Fruit fly (Drosophila melanogaster) whole organism, embryonic: ENCODE measurements around the gene CG44040.

ENCODE experiments used
- Ada2b ChIP-seq: fragments of 200-800 bp; sonication (Bioruptor generic); IDR thresholded peaks from 2 replicates; pipeline ENCODE4 v1.3.6; 2022; ENCODE audit warnings: missing biosample characterization, missing genetic modification characterization
- Aef1 ChIP-seq: fragments of 200-800 bp; sonication (Bioruptor generic); IDR thresholded peaks from 3 replicates; pipeline ENCODE4 v1.3.6; 2022; ENCODE audit warnings: missing biosample characterization, missing genetic modification characterization
- Antp ChIP-seq: fragments of 200-800 bp; sonication (Bioruptor generic); optimal IDR thresholded peaks from 3 replicates; lab custom pipeline; 2016; ENCODE audit warnings: missing biosample characterization, missing genetic modification characterization
- B-H2 ChIP-seq: fragments of 200-800 bp; sonication (Bioruptor generic); optimal IDR thresholded peaks from 2 replicates; lab custom pipeline; 2018; ENCODE audit warnings: missing biosample characterization, mild to moderate bottlenecking, missing genetic modification characterization
- BtbVII ChIP-seq: fragments of 200-800 bp; sonication (Bioruptor generic); optimal IDR thresholded peaks from 3 replicates; lab custom pipeline; 2017; ENCODE audit warnings: missing biosample characterization, mild to moderate bottlenecking, missing genetic modification characterization
- Bteb2 ChIP-seq: fragments of 200-800 bp; sonication (Bioruptor generic); optimal IDR thresholded peaks from 2 replicates; lab custom pipeline; 2016; ENCODE audit warnings: missing biosample characterization, missing genetic modification characterization
- CG12071 ChIP-seq: fragments of 200-800 bp; sonication (Bioruptor generic); optimal IDR thresholded peaks from 3 replicates; lab custom pipeline; 2018; ENCODE audit warnings: missing biosample characterization, mild to moderate bottlenecking, missing genetic modification characterization
- CG1233 ChIP-seq: fragments of 200-800 bp; sonication (Bioruptor generic); optimal IDR thresholded peaks from 4 replicates; lab custom pipeline; 2018; ENCODE audit warnings: missing biosample characterization, mild to moderate bottlenecking, missing genetic modification characterization
- CG12659 ChIP-seq: fragments of 200-800 bp; sonication (Bioruptor generic); optimal IDR thresholded peaks from 3 replicates; lab custom pipeline; 2017; ENCODE audit warnings: mild to moderate bottlenecking, missing biosample characterization, missing genetic modification reagents, missing genetic modification characterization
- CG13287 ChIP-seq: fragments of 200-800 bp; sonication (Bioruptor generic); IDR thresholded peaks from 2 replicates; pipeline ENCODE4 v1.3.6; 2022; ENCODE audit warnings: missing biosample characterization, missing genetic modification characterization; ENCODE audit not compliant: partially characterized antibody
- CG15601 ChIP-seq: fragments of 200-800 bp; sonication (Bioruptor generic); optimal IDR thresholded peaks from 3 replicates; lab custom pipeline; 2019; ENCODE audit warnings: missing biosample characterization, mild to moderate bottlenecking, missing genetic modification characterization, moderate library complexity
- CG17802 ChIP-seq: fragments of 200-800 bp; sonication (Bioruptor generic); optimal IDR thresholded peaks from 2 replicates; lab custom pipeline; 2018; ENCODE audit warnings: missing biosample characterization, mild to moderate bottlenecking, missing genetic modification characterization, moderate library complexity
- CG2678 ChIP-seq: fragments of 200-800 bp; sonication (Bioruptor generic); optimal IDR thresholded peaks from 3 replicates; lab custom pipeline; 2019; ENCODE audit warnings: missing biosample characterization, mild to moderate bottlenecking, missing genetic modification characterization, moderate library complexity
- CG2889 ChIP-seq: fragments of 200-800 bp; sonication (Bioruptor generic); IDR thresholded peaks from 3 replicates; pipeline ENCODE4 v1.3.6; 2022; ENCODE audit warnings: missing biosample characterization, missing genetic modification characterization
- CG30020 ChIP-seq: fragments of 200-800 bp; optimal IDR thresholded peaks from 2 replicates; lab custom pipeline; 2019; ENCODE audit warnings: missing biosample characterization, mild to moderate bottlenecking, missing genetic modification characterization, moderate library complexity
- CG31365 ChIP-seq: fragments of 200-800 bp; sonication (Bioruptor generic); optimal IDR thresholded peaks from 2 replicates; lab custom pipeline; 2018; ENCODE audit warnings: missing biosample characterization, mild to moderate bottlenecking, missing genetic modification characterization
- CG34224 ChIP-seq: fragments of 200-800 bp; sonication (Bioruptor generic); IDR thresholded peaks from 3 replicates; pipeline ENCODE4 v1.3.6; 2022; ENCODE audit warnings: missing biosample characterization, missing genetic modification characterization; ENCODE audit not compliant: partially characterized antibody
- CG4854 ChIP-seq: fragments of 200-800 bp; sonication (Bioruptor generic); optimal IDR thresholded peaks from 2 replicates; lab custom pipeline; 2016; ENCODE audit warnings: missing biosample characterization, missing genetic modification characterization, inconsistent platforms
- CG7357 ChIP-seq: fragments of 200-800 bp; sonication (Bioruptor generic); IDR thresholded peaks from 3 replicates; pipeline ENCODE4 v1.3.6; 2022; ENCODE audit warnings: missing biosample characterization, missing genetic modification characterization
- CG9817 ChIP-seq: fragments of 200-800 bp; sonication (Bioruptor generic); optimal IDR thresholded peaks from 2 replicates; lab custom pipeline; 2018; ENCODE audit warnings: missing biosample characterization, mild to moderate bottlenecking, missing genetic modification characterization, moderate library complexity
- CTCF ChIP-seq: fragments of 200-800 bp; sonication (Bioruptor generic); optimal IDR thresholded peaks from 2 replicates; lab custom pipeline; 2017; ENCODE audit warnings: missing biosample characterization, mild to moderate bottlenecking, missing genetic modification characterization, moderate library complexity
- Dbx ChIP-seq: fragments of 200-800 bp; sonication (Bioruptor generic); IDR thresholded peaks from 3 replicates; pipeline ENCODE4 v1.3.6; 2022; ENCODE audit warnings: missing biosample characterization, missing genetic modification characterization
- Deaf1 ChIP-seq: fragments of 200-800 bp; optimal IDR thresholded peaks from 3 replicates; lab custom pipeline; 2019; ENCODE audit warnings: missing biosample characterization, mild to moderate bottlenecking, missing genetic modification characterization, moderate library complexity
- Doc3 ChIP-seq: fragments of 200-800 bp; sonication (Bioruptor generic); IDR thresholded peaks from 3 replicates; pipeline ENCODE4 v1.3.6; 2022; ENCODE audit warnings: missing biosample characterization, missing genetic modification characterization; ENCODE audit not compliant: partially characterized antibody
- Dp ChIP-seq: fragments of 200-800 bp; sonication (Bioruptor generic); optimal IDR thresholded peaks from 2 replicates; lab custom pipeline; 2018; ENCODE audit warnings: missing biosample characterization, mild to moderate bottlenecking, missing genetic modification characterization, moderate library complexity
- ERR ChIP-seq: fragments of 200-800 bp; sonication (Bioruptor generic); optimal IDR thresholded peaks from 2 replicates; lab custom pipeline; 2016; ENCODE audit warnings: missing biosample characterization, missing genetic modification characterization
- Fer3 ChIP-seq: fragments of 200-800 bp; sonication (Bioruptor generic); optimal IDR thresholded peaks from 2 replicates; lab custom pipeline; 2018; ENCODE audit warnings: missing biosample characterization, mild to moderate bottlenecking, missing genetic modification characterization, moderate library complexity
- HLH54F ChIP-seq: fragments of 200-800 bp; sonication (Bioruptor generic); optimal IDR thresholded peaks from 3 replicates; lab custom pipeline; 2016; ENCODE audit warnings: missing biosample characterization, missing genetic modification characterization
- HmgZ ChIP-seq: fragments of 200-800 bp; sonication (Bioruptor generic); optimal IDR thresholded peaks from 2 replicates; lab custom pipeline; 2018; ENCODE audit warnings: missing biosample characterization, mild to moderate bottlenecking, missing genetic modification characterization
- Hmx ChIP-seq: fragments of 200-800 bp; sonication (Bioruptor generic); optimal IDR thresholded peaks from 2 replicates; lab custom pipeline; 2016; ENCODE audit warnings: missing biosample characterization, missing genetic modification characterization
- Jarid2 ChIP-seq: fragments of 200-800 bp; sonication (Bioruptor generic); optimal IDR thresholded peaks from 3 replicates; lab custom pipeline; 2017; ENCODE audit warnings: mild to moderate bottlenecking, missing biosample characterization, missing genetic modification reagents, missing genetic modification characterization
- NFAT ChIP-seq: fragments of 200-800 bp; sonication (Bioruptor generic); IDR thresholded peaks from 2 replicates; pipeline ENCODE4 v1.3.6; 2022; ENCODE audit warnings: missing biosample characterization, missing genetic modification characterization
- Rfx ChIP-seq: fragments of 200-800 bp; sonication (Bioruptor generic); IDR thresholded peaks from 2 replicates; pipeline ENCODE4 v1.3.6; 2022; ENCODE audit warnings: missing biosample characterization, missing genetic modification characterization
- Sin3A ChIP-seq: fragments of >200 bp; optimal IDR thresholded peaks from 2 replicates; lab custom pipeline; 2018
- Stat92E ChIP-seq, 3 experiments: fragments of >200 bp in 2 of 3; fragments of 200-800 bp in 1 of 3; sonication (Bioruptor generic) in 1 of 3; optimal IDR thresholded peaks; 2 replicates each; lab custom pipeline; 2017 to 2019; ENCODE audit warnings: missing biosample characterization in 3 of 3, missing genetic modification characterization in 3 of 3, mild to moderate bottlenecking in 1 of 3, moderate library complexity in 1 of 3
- TFAM ChIP-seq: fragments of 200-800 bp; sonication (Bioruptor generic); optimal IDR thresholded peaks from 2 replicates; lab custom pipeline; 2017; ENCODE audit warnings: missing biosample characterization, missing genetic modification characterization, inconsistent platforms
- Taf1 ChIP-seq: fragments of 200-800 bp; sonication (Bioruptor generic); IDR thresholded peaks from 2 replicates; pipeline ENCODE4 v1.3.6; 2022; ENCODE audit warnings: missing biosample characterization, missing genetic modification characterization
- Usf ChIP-seq: fragments of 200-800 bp; sonication (Bioruptor generic); optimal IDR thresholded peaks from 2 replicates; lab custom pipeline; 2017; ENCODE audit warnings: missing genotype, missing biosample characterization, missing genetic modification characterization
- bcd ChIP-seq: fragments of 200-800 bp; sonication (Bioruptor generic); optimal IDR thresholded peaks from 2 replicates; lab custom pipeline; 2017; ENCODE audit warnings: missing biosample characterization, mild to moderate bottlenecking, missing genetic modification characterization
- chinmo ChIP-seq: fragments of 200-800 bp; sonication (Bioruptor generic); IDR thresholded peaks from 4 replicates; pipeline ENCODE4 v1.3.6; 2022; ENCODE audit warnings: missing biosample characterization, missing genetic modification characterization; ENCODE audit not compliant: partially characterized antibody
- crc ChIP-seq: fragments of 200-800 bp; sonication (Bioruptor generic); optimal IDR thresholded peaks from 2 replicates; lab custom pipeline; 2016; ENCODE audit warnings: missing biosample characterization, missing genetic modification characterization
- da ChIP-seq: fragments of 200-800 bp; sonication (Bioruptor generic); optimal IDR thresholded peaks from 2 replicates; lab custom pipeline; 2016; ENCODE audit warnings: missing biosample characterization, missing genetic modification characterization
- dan ChIP-seq: fragments of 200-800 bp; sonication (Bioruptor generic); IDR thresholded peaks from 2 replicates; pipeline ENCODE4 v1.3.6; 2022; ENCODE audit warnings: missing biosample characterization, missing genetic modification characterization
- hb ChIP-seq: fragments of 200-800 bp; sonication (Bioruptor generic); IDR thresholded peaks from 3 replicates; pipeline ENCODE4 v1.3.6; 2022; ENCODE audit warnings: missing biosample characterization, missing genetic modification characterization; ENCODE audit not compliant: partially characterized antibody
- insv ChIP-seq, 2 experiments: fragments of 200-800 bp; sonication (Bioruptor generic); optimal IDR thresholded peaks; 3 replicates each; lab custom pipeline; 2016 to 2018; ENCODE audit warnings: missing biosample characterization in 2 of 2, missing genetic modification characterization in 2 of 2
- mam ChIP-seq: fragments of 200-800 bp; sonication (Bioruptor generic); optimal IDR thresholded peaks from 3 replicates; lab custom pipeline; 2016; ENCODE audit warnings: missing biosample characterization, missing genetic modification characterization
- prd ChIP-seq, 3 experiments: fragments of >200 bp in 2 of 3; fragments of 200-800 bp in 1 of 3; sonication (Bioruptor generic) in 1 of 3; optimal IDR thresholded peaks in 2 of 3; IDR thresholded peaks in 1 of 3; 2 replicates in 2 of 3; 3 replicates in 1 of 3; pipeline versions ENCODE4 v1.3.6 to Lab custom; 2017 to 2022; ENCODE audit warnings: missing biosample characterization in 1 of 3, missing genetic modification characterization in 1 of 3
- stc ChIP-seq: fragments of 200-800 bp; sonication (Bioruptor generic); IDR thresholded peaks from 2 replicates; pipeline ENCODE4 v1.3.6; 2022; ENCODE audit warnings: missing biosample characterization, missing genetic modification characterization
- sug ChIP-seq: fragments of 200-800 bp; optimal IDR thresholded peaks from 2 replicates; lab custom pipeline; 2019; ENCODE audit warnings: missing biosample characterization, mild to moderate bottlenecking, missing genetic modification characterization, moderate library complexity
- twi ChIP-seq: fragments of 200-800 bp; optimal IDR thresholded peaks from 2 replicates; lab custom pipeline; 2019; ENCODE audit warnings: missing biosample characterization, mild to moderate bottlenecking, missing genetic modification characterization, moderate library complexity

CG44040 gene

dm6 chr3R:15292241-15293004 is 27.8 kb upstream of the CG44040 start (continued):
- TF ChIP-seq CG1233 (GFP tag; lab: Kevin White, UChicago): no peak
- no peak for TF ChIP-seq Deaf1 (tag; lab: Kevin White, UChicago)
- no peak for TF ChIP-seq prd (optimal IDR thresholded peaks at IDR 0.05; lab: Kevin White, UChicago)
- no peak for TF ChIP-seq prd (GFP tag; IDR thresholded peaks at IDR 0.05; lab: Robert Waterston, UW)
- TF ChIP-seq crc (GFP tag; lab: Kevin White, UChicago): peak; percentile 20
- TF ChIP-seq CG31365 (tag; lab: Kevin White, UChicago): no peak
- TF ChIP-seq CG12659 (GFP tag; lab: Kevin White, UChicago): no peak
- no peak for TF ChIP-seq Dp
- TF ChIP-seq Ada2b (GFP tag; lab: Robert Waterston, UW): no peak
- no peak for TF ChIP-seq Aef1 (GFP tag; lab: Robert Waterston, UW)
- TF ChIP-seq CTCF (GFP tag; lab: Kevin White, UChicago): no peak
- no peak for TF ChIP-seq Sin3A (lab: Kevin White, UChicago)
- TF ChIP-seq NFAT (GFP tag; lab: Robert Waterston, UW): no peak
- TF ChIP-seq BtbVII (GFP tag; lab: Kevin White, UChicago): no peak
- TF ChIP-seq ERR (GFP tag; lab: Kevin White, UChicago): no peak
- no peak for TF ChIP-seq stc
- TF ChIP-seq Jarid2: no peak
- TF ChIP-seq Doc3 (GFP tag; lab: Robert Waterston, UW): no peak
- TF ChIP-seq Taf1: no peak
- no peak for TF ChIP-seq CG15601 (tag; lab: Kevin White, UChicago)
- no peak for TF ChIP-seq CG7357 (GFP tag; lab: Robert Waterston, UW)
- peak; percentile 25 for TF ChIP-seq Fer3 (tag; lab: Kevin White, UChicago)
- TF ChIP-seq CG2678 (tag; lab: Kevin White, UChicago): peak; percentile 43
- no peak for TF ChIP-seq CG12071 (GFP tag; lab: Kevin White, UChicago)
- no peak for TF ChIP-seq CG2889
- TF ChIP-seq twi (tag; lab: Kevin White, UChicago): no peak
- TF ChIP-seq mam: no peak
- no peak for TF ChIP-seq CG13287 (GFP tag; lab: Robert Waterston, UW)
- no peak for TF ChIP-seq CG30020 (tag; lab: Kevin White, UChicago)
- TF ChIP-seq B-H2 (GFP tag; lab: Kevin White, UChicago): no peak
- TF ChIP-seq CG9817 (tag; lab: Kevin White, UChicago): peak; percentile 46
- TF ChIP-seq bcd (GFP tag; lab: Kevin White, UChicago): peak; percentile 18
- no peak for TF ChIP-seq Usf (GFP tag; lab: Kevin White, UChicago)
- TF ChIP-seq Antp: peak; percentile 11
- TF ChIP-seq hb (GFP tag; lab: Robert Waterston, UW): no peak
- no peak for TF ChIP-seq CG17802
- TF ChIP-seq dan: no peak
- TF ChIP-seq sug (tag; lab: Kevin White, UChicago): peak; percentile 48
- TF ChIP-seq Stat92E (GFP tag; optimal IDR thresholded peaks at IDR 0.05; lab: Kevin White, UChicago): no peak
- TF ChIP-seq CG34224 (GFP tag; lab: Robert Waterston, UW): no peak
- TF ChIP-seq Rfx (GFP tag; lab: Robert Waterston, UW): no peak
- no peak for TF ChIP-seq HmgZ
- no peak for TF ChIP-seq da
- peak in 1 of 2 experiments; percentile 82 for TF ChIP-seq insv (GFP tag; optimal IDR thresholded peaks at IDR 0.05; lab: Kevin White, UChicago)
- TF ChIP-seq CG4854 (GFP tag; lab: Kevin White, UChicago): no peak
- peak; percentile 6 for TF ChIP-seq HLH54F (GFP tag; lab: Kevin White, UChicago)
- TF ChIP-seq Hmx (GFP tag; lab: Kevin White, UChicago): no peak
- no peak for TF ChIP-seq Dbx (GFP tag; lab: Robert Waterston, UW)
- no peak for TF ChIP-seq TFAM (GFP tag; lab: Kevin White, UChicago)
- TF ChIP-seq chinmo (GFP tag; lab: Robert Waterston, UW): no peak
- peak; percentile 4 for TF ChIP-seq Bteb2 (GFP tag; lab: Kevin White, UChicago)
